Fruit fly (Drosophila melanogaster) whole organism, prepupa: ENCODE measurements around the gene lbl.

Experiments
- CG11762 ChIP-seq: fragments of 200-800 bp; sonication (Bioruptor generic); optimal IDR thresholded peaks from 3 replicates; lab custom pipeline; 2016; ENCODE audit warnings: missing biosample characterization, missing genetic modification characterization; ENCODE audit not compliant: insufficient read depth
- CG16779 ChIP-seq: fragments of 200-800 bp; sonication (Bioruptor generic); optimal IDR thresholded peaks from 3 replicates; lab custom pipeline; 2017; ENCODE audit warnings: missing biosample characterization, mild to moderate bottlenecking, missing genetic modification characterization
- Eip78C ChIP-seq: fragments of 200-800 bp; sonication (Bioruptor generic); peaks from one replicate; lab custom pipeline; 2016; ENCODE audit warnings: missing biosample characterization, missing genetic modification characterization
- Hr39 ChIP-seq: fragments of 200-800 bp; sonication (Bioruptor generic); optimal IDR thresholded peaks from 2 replicates; lab custom pipeline; 2016; ENCODE audit warnings: missing biosample characterization, missing genetic modification characterization
- Met ChIP-seq: fragments of 200-800 bp; sonication (Bioruptor generic); optimal IDR thresholded peaks from 3 replicates; lab custom pipeline; 2016; ENCODE audit warnings: missing biosample characterization, missing genetic modification characterization
- Sox15 ChIP-seq: fragments of 200-800 bp; sonication (Bioruptor generic); optimal IDR thresholded peaks from 3 replicates; lab custom pipeline; 2016; ENCODE audit warnings: missing biosample characterization, missing genetic modification characterization
- acj6 ChIP-seq: fragments of 200-800 bp; sonication (Bioruptor generic); optimal IDR thresholded peaks from 3 replicates; lab custom pipeline; 2016; ENCODE audit warnings: missing biosample characterization, missing genetic modification characterization
- fd59A ChIP-seq: fragments of 200-800 bp; sonication (Bioruptor generic); optimal IDR thresholded peaks from 2 replicates; lab custom pipeline; 2017; ENCODE audit warnings: missing biosample characterization, mild to moderate bottlenecking, missing genetic modification characterization, missing genetic modification reagents
- fd85E ChIP-seq: fragments of 200-800 bp; sonication (Bioruptor generic); optimal IDR thresholded peaks from 3 replicates; lab custom pipeline; 2016; ENCODE audit warnings: missing biosample characterization, missing genetic modification characterization

DNA sequence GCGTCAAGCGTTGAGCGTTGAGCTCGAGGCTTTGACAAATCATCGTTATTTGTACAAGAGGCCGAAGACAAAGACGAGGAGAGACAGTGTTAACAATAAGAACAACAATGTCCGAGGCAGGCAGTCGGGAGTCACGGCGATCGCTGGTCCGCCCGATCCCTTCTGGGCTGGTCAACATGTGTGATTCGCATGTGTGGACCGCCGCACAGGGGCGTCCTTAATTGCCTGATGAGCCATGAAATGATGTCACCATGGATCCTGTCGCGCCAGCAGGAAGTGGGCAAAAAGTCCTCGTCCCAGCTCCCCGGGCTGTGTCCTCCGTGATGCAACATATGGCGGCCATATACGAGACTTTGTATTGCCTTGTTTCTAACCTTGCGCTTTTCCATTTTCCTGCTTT, 54.0 kb downstream of the lbl start:
- TF ChIP-seq acj6 (GFP tag; lab: Kevin White, UChicago) (no peak), Hr39 (GFP tag; lab: Kevin White, UChicago) (no peak), Met (no peak), fd59A (GFP tag; lab: Kevin White, UChicago) (no peak), Sox15 (GFP tag; lab: Kevin White, UChicago) (no peak), Eip78C (GFP tag; lab: Kevin White, UChicago) (no peak), CG11762 (no peak), fd85E (no peak), CG16779 (tag; lab: Kevin White, UChicago) (no peak)
